Fruit fly (Drosophila melanogaster): ENCODE measurements around the gene gfzf.

DNA sequence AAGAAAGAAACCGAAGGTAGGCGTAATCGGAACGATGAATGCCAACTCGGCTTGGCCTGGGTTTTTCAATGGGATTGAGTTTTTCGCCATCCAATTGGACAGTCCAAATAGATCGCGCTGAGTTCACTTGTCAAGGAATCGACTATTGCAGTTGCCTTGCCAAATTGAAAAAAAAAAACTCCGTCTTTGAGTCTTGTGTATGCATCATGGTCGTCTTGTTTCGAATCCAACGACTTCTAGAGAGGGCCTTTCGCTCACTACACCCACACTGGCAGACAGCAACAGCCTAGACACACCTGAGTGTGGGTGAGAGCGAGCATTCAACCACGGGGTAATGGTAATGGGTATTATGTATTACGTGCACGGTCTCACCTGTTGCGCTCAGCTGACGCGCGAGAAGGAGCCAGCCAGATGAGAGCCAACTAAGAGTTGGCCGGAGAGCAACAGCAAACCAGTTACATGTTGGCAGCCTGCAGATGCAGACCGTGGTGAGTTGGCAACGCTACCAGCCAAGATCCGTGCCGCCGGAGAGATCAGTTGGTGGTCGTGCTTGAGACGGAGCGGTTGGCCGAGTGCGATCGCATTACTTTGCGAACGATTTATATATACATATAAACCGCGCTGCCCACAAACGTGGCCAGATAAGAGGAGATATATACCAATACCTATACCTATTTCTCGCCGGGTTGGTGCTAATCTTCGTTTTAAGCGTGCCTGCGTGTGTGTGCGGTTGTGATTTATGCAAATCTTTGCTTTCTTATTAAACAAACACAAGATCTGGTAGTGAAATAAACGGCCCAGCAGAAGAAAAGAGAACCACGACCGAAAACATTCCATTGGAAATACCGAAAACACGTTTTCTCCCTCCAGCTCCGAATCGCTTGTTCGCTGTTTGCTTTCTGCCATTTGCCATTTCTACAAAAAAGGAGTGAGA lies 11.9 kb upstream of the gfzf start, which contains the start of gene sas:
- TF ChIP-seq Ets21C (GFP tag; optimal IDR thresholded peaks at IDR 0.05) (no peak), achi (GFP tag; optimal IDR thresholded peaks at IDR 0.05) (no peak), Sox14 (GFP tag; optimal IDR thresholded peaks at IDR 0.05) (no peak), Smox (GFP tag; optimal IDR thresholded peaks at IDR 0.05) (no peak), CG11762 (GFP tag; optimal IDR thresholded peaks at IDR 0.05; ENCODE audit: insufficient read depth) (no peak), ss (GFP tag; optimal IDR thresholded peaks at IDR 0.05) (peak; percentile 11 to 53)
